Fruit fly (Drosophila melanogaster) whole organism, embryonic: ENCODE data around the gene CG10508.

ENCODE experiments used
- CG1024 ChIP-seq: fragments of 200-800 bp; sonication (Bioruptor generic); IDR thresholded peaks from 2 replicates; pipeline ENCODE4 v1.3.6; 2022; ENCODE audit warnings: missing biosample characterization, missing genetic modification characterization
- CG1233 ChIP-seq: fragments of 200-800 bp; sonication (Bioruptor generic); optimal IDR thresholded peaks from 4 replicates; lab custom pipeline; 2018; ENCODE audit warnings: missing biosample characterization, mild to moderate bottlenecking, missing genetic modification characterization
- CG12659 ChIP-seq: fragments of 200-800 bp; sonication (Bioruptor generic); optimal IDR thresholded peaks from 3 replicates; lab custom pipeline; 2017; ENCODE audit warnings: mild to moderate bottlenecking, missing biosample characterization, missing genetic modification reagents, missing genetic modification characterization
- CG15514 ChIP-seq: fragments of 200-800 bp; sonication (Bioruptor generic); optimal IDR thresholded peaks from 3 replicates; lab custom pipeline; 2017; ENCODE audit warnings: missing biosample characterization, missing genetic modification characterization, mild to moderate bottlenecking, moderate library complexity, missing genetic modification reagents
- CG1603 ChIP-seq: fragments of 200-800 bp; sonication (Bioruptor generic); optimal IDR thresholded peaks from 2 replicates; lab custom pipeline; 2019; ENCODE audit warnings: missing biosample characterization, mild to moderate bottlenecking, missing genetic modification characterization, moderate library complexity
- CG1792 ChIP-seq: fragments of 200-800 bp; sonication (Bioruptor generic); optimal IDR thresholded peaks from 2 replicates; lab custom pipeline; 2016; ENCODE audit warnings: missing biosample characterization, missing genetic modification characterization
- CG18262 ChIP-seq: fragments of 200-800 bp; optimal IDR thresholded peaks from 3 replicates; lab custom pipeline; 2019; ENCODE audit warnings: missing biosample characterization, mild to moderate bottlenecking, missing genetic modification characterization, moderate library complexity
- CG32532 ChIP-seq: fragments of 200-800 bp; sonication (Bioruptor generic); IDR thresholded peaks from 2 replicates; pipeline ENCODE4 v1.3.6; 2022; ENCODE audit warnings: missing biosample characterization, missing genetic modification characterization
- CG34376 ChIP-seq: fragments of 200-800 bp; sonication (Bioruptor generic); optimal IDR thresholded peaks from 2 replicates; lab custom pipeline; 2018; ENCODE audit warnings: missing biosample characterization, mild to moderate bottlenecking, missing genetic modification characterization
- CG42726 ChIP-seq: fragments of 200-800 bp; sonication (Bioruptor generic); IDR thresholded peaks from 2 replicates; pipeline ENCODE4 v1.3.6; 2022; ENCODE audit warnings: missing biosample characterization, missing genetic modification characterization; ENCODE audit not compliant: partially characterized antibody
- CG4360 ChIP-seq: fragments of 200-800 bp; sonication (Bioruptor generic); IDR thresholded peaks from 2 replicates; pipeline ENCODE4 v1.3.6; 2022; ENCODE audit warnings: missing biosample characterization, missing genetic modification characterization
- CG4424 ChIP-seq: fragments of 200-800 bp; sonication (Bioruptor generic); optimal IDR thresholded peaks from 3 replicates; lab custom pipeline; 2016; ENCODE audit warnings: missing biosample characterization, missing genetic modification characterization
- CG4707 ChIP-seq: fragments of 200-800 bp; sonication (Bioruptor generic); optimal IDR thresholded peaks from 2 replicates; lab custom pipeline; 2018; ENCODE audit warnings: missing biosample characterization, mild to moderate bottlenecking, missing genetic modification characterization, moderate library complexity
- CG4730 ChIP-seq: fragments of 200-800 bp; sonication (Bioruptor generic); IDR thresholded peaks from 2 replicates; pipeline ENCODE4 v1.3.6; 2022; ENCODE audit warnings: missing biosample characterization, missing genetic modification characterization
- CG7839 ChIP-seq: fragments of 200-800 bp; sonication (Bioruptor generic); optimal IDR thresholded peaks from 3 replicates; lab custom pipeline; 2018; ENCODE audit warnings: missing biosample characterization, mild to moderate bottlenecking, missing genetic modification characterization, moderate library complexity
- CG8290 ChIP-seq, 3 experiments: fragments of 200-800 bp; sonication (Bioruptor generic); optimal IDR thresholded peaks; 2 replicates each; lab custom pipeline; 2016 to 2019; ENCODE audit warnings: missing biosample characterization in 3 of 3, missing genetic modification characterization in 3 of 3, mild to moderate bottlenecking in 2 of 3, moderate library complexity in 1 of 3
- CG9437 ChIP-seq: fragments of 200-800 bp; sonication (Bioruptor generic); optimal IDR thresholded peaks from 2 replicates; lab custom pipeline; 2018; ENCODE audit warnings: missing biosample characterization, mild to moderate bottlenecking, missing genetic modification characterization
- CTCF ChIP-seq: fragments of 200-800 bp; sonication (Bioruptor generic); optimal IDR thresholded peaks from 2 replicates; lab custom pipeline; 2017; ENCODE audit warnings: missing biosample characterization, mild to moderate bottlenecking, missing genetic modification characterization, moderate library complexity
- CoRest ChIP-seq: fragments of 200-800 bp; sonication (Bioruptor generic); optimal IDR thresholded peaks from 3 replicates; lab custom pipeline; 2018; ENCODE audit warnings: missing biosample characterization, mild to moderate bottlenecking, missing genetic modification characterization, moderate library complexity
- Dbx ChIP-seq: fragments of 200-800 bp; sonication (Bioruptor generic); IDR thresholded peaks from 3 replicates; pipeline ENCODE4 v1.3.6; 2022; ENCODE audit warnings: missing biosample characterization, missing genetic modification characterization
- Dip3 ChIP-seq: fragments of 200-800 bp; sonication (Bioruptor generic); optimal IDR thresholded peaks from 3 replicates; lab custom pipeline; 2016; ENCODE audit warnings: missing biosample characterization, missing genetic modification characterization
- GATAe ChIP-seq: fragments of 200-800 bp; sonication (Bioruptor generic); conservative IDR thresholded peaks from 2 replicates; pipeline ENCODE4 v1.3.6; 2022; ENCODE audit warnings: missing biosample characterization, missing genetic modification characterization
- HLH4C ChIP-seq: fragments of 200-800 bp; sonication (Bioruptor generic); IDR thresholded peaks from 3 replicates; pipeline ENCODE4 v1.3.6; 2022; ENCODE audit warnings: missing biosample characterization, missing genetic modification characterization; ENCODE audit not compliant: partially characterized antibody
- Hand ChIP-seq: fragments of 200-800 bp; sonication (Bioruptor generic); optimal IDR thresholded peaks from 2 replicates; lab custom pipeline; 2017; ENCODE audit warnings: mild to moderate bottlenecking, missing biosample characterization, missing genetic modification reagents, missing genetic modification characterization
- Med ChIP-seq: fragments of 200-800 bp; sonication (Bioruptor generic); peaks from one replicate; lab custom pipeline; 2016; ENCODE audit warnings: missing biosample characterization, missing genetic modification characterization, mild to moderate bottlenecking, inconsistent platforms, moderate library complexity
- Neu2 ChIP-seq: fragments of 200-800 bp; sonication (Bioruptor generic); optimal IDR thresholded peaks from 3 replicates; lab custom pipeline; 2016; ENCODE audit warnings: missing biosample characterization, missing genetic modification characterization, borderline replicate concordance
- Ravus ChIP-seq: fragments of 200-800 bp; sonication (Bioruptor generic); IDR thresholded peaks from 2 replicates; pipeline ENCODE4 v1.3.6; 2022; ENCODE audit warnings: missing biosample characterization, missing genetic modification characterization
- Usf ChIP-seq: fragments of 200-800 bp; sonication (Bioruptor generic); optimal IDR thresholded peaks from 2 replicates; lab custom pipeline; 2017; ENCODE audit warnings: missing genotype, missing biosample characterization, missing genetic modification characterization
- ase ChIP-seq: fragments of 200-800 bp; sonication (Bioruptor generic); IDR thresholded peaks from 3 replicates; pipeline ENCODE4 v1.3.6; 2022; ENCODE audit warnings: missing biosample characterization, missing genetic modification characterization
- bbx ChIP-seq: fragments of 200-800 bp; sonication (Bioruptor generic); IDR thresholded peaks from 2 replicates; pipeline ENCODE4 v1.3.6; 2022; ENCODE audit warnings: missing biosample characterization, missing genetic modification characterization; ENCODE audit not compliant: partially characterized antibody
- bcd ChIP-seq: fragments of 200-800 bp; sonication (Bioruptor generic); optimal IDR thresholded peaks from 2 replicates; lab custom pipeline; 2017; ENCODE audit warnings: missing biosample characterization, mild to moderate bottlenecking, missing genetic modification characterization
- dmrt11E ChIP-seq: fragments of 200-800 bp; sonication (Bioruptor generic); optimal IDR thresholded peaks from 3 replicates; lab custom pipeline; 2018; ENCODE audit warnings: missing biosample characterization, mild to moderate bottlenecking, missing genetic modification characterization, moderate library complexity
- dmrt99B ChIP-seq: fragments of 200-800 bp; sonication (Bioruptor generic); optimal IDR thresholded peaks from 2 replicates; lab custom pipeline; 2018; ENCODE audit warnings: missing biosample characterization, mild to moderate bottlenecking, missing genetic modification characterization, moderate library complexity
- fru ChIP-seq: fragments of >200 bp; optimal IDR thresholded peaks from 2 replicates; lab custom pipeline; 2017
- jumu ChIP-seq: fragments of 200-800 bp; sonication (Bioruptor generic); optimal IDR thresholded peaks from 3 replicates; lab custom pipeline; 2016; ENCODE audit warnings: missing biosample characterization, missing genetic modification characterization
- kay ChIP-seq: fragments of 200-800 bp; sonication (Bioruptor generic); optimal IDR thresholded peaks from 2 replicates; lab custom pipeline; 2016; ENCODE audit warnings: missing biosample characterization, missing genetic modification characterization
- lbe ChIP-seq: fragments of 200-800 bp; sonication (Bioruptor generic); optimal IDR thresholded peaks from 2 replicates; lab custom pipeline; 2016; ENCODE audit warnings: missing biosample characterization, mild to moderate bottlenecking, missing genetic modification characterization
- lilli ChIP-seq: fragments of 200-800 bp; sonication (Bioruptor generic); optimal IDR thresholded peaks from 3 replicates; lab custom pipeline; 2016; ENCODE audit warnings: missing biosample characterization, missing genetic modification characterization
- peb ChIP-seq: fragments of 200-800 bp; sonication (Bioruptor generic); IDR thresholded peaks from 2 replicates; pipeline ENCODE4 v1.3.6; 2022; ENCODE audit warnings: missing biosample characterization, missing genetic modification characterization
- pzg ChIP-seq: fragments of 200-800 bp; sonication (Bioruptor generic); optimal IDR thresholded peaks from 3 replicates; lab custom pipeline; 2018; ENCODE audit warnings: missing biosample characterization, mild to moderate bottlenecking, missing genetic modification characterization, moderate library complexity
- sisA ChIP-seq: fragments of 200-800 bp; sonication (Bioruptor generic); IDR thresholded peaks from 2 replicates; pipeline ENCODE4 v1.3.6; 2022; ENCODE audit warnings: missing biosample characterization, missing genetic modification characterization
- slou ChIP-seq: fragments of 200-800 bp; sonication (Bioruptor generic); optimal IDR thresholded peaks from 3 replicates; lab custom pipeline; 2016; ENCODE audit warnings: missing biosample characterization, missing genetic modification characterization
- slp2 ChIP-seq: fragments of 200-800 bp; sonication (Bioruptor generic); optimal IDR thresholded peaks from 2 replicates; lab custom pipeline; 2016; ENCODE audit warnings: missing biosample characterization, missing genetic modification characterization
- sna ChIP-seq: fragments of 200-800 bp; sonication (Bioruptor generic); IDR thresholded peaks from 2 replicates; pipeline ENCODE4 v1.3.6; 2022; ENCODE audit warnings: missing biosample characterization, missing genetic modification characterization; ENCODE audit not compliant: partially characterized antibody
- sob ChIP-seq: fragments of 200-800 bp; sonication (Bioruptor generic); IDR thresholded peaks from 2 replicates; pipeline ENCODE4 v1.3.6; 2022; ENCODE audit warnings: missing biosample characterization, missing genetic modification characterization
- unc-4 ChIP-seq: fragments of 200-800 bp; sonication (Bioruptor generic); IDR thresholded peaks from 2 replicates; pipeline ENCODE4 v1.3.6; 2022; ENCODE audit warnings: missing biosample characterization, missing genetic modification characterization; ENCODE audit not compliant: partially characterized antibody
- wdn ChIP-seq: fragments of 200-800 bp; sonication (Bioruptor generic); IDR thresholded peaks from 2 replicates; pipeline ENCODE4 v1.3.6; 2022; ENCODE audit warnings: missing biosample characterization, missing genetic modification characterization
- z ChIP-seq: fragments of 200-800 bp; sonication (Bioruptor generic); IDR thresholded peaks from 3 replicates; pipeline ENCODE4 v1.3.6; 2022; ENCODE audit warnings: missing biosample characterization, missing genetic modification characterization
- zen2 ChIP-seq: fragments of 200-800 bp; sonication (Bioruptor generic); IDR thresholded peaks from 3 replicates; pipeline ENCODE4 v1.3.6; 2022; ENCODE audit warnings: missing biosample characterization, missing genetic modification characterization; ENCODE audit not compliant: partially characterized antibody

Gene CG10508

DNA sequence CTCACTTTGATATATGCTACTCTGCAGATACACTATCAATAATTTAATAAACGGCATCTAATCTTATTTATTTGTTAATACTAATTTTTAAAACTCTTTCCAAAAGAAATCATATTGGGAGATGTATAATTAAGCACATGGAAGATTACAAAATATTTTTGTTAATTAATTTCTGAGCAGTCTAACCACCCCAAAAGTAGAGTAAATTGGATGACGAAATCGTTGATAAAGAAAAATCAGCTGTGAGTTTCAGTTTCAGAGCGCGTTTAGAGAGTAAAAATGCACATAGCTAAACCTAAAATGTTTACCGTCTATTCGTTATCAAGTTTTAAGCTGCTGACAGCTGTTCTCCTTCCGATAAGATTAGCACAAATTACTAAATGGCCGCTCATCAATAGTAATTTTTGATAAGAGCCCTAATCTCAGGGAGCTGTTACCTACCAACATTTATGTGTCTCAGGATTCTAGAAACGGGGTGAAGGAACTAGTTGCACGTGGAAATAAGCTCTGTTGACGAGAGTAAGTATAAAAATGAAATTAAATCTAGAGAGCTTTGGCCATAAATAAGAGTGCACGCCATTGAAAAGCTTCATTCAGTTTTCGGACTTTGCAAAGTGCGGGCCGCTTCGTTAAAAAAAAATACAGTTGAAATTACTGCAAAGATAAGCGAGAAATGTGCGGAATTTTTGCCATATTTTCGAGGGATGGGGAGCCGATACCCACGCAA is 37.3 kb upstream of the CG10508 start, which contains the start of the genes chb and AsnS:
Gene chb (plus strand): TSS at position 327 of the 727 bp plus-strand sequence.
Gene AsnS (plus strand): TSS at position 592 of the 727 bp plus-strand sequence.
- TF ChIP-seq Dip3 (peak; percentile 69), lbe (peak; percentile 72), z (GFP tag; lab: Robert Waterston, UW) (peak; percentile 59; the same call in 1 of the 3 replicates), unc-4 (no peak), Med (peak; percentile 95), kay (GFP tag; lab: Kevin White, UChicago) (peak; percentile 72), sna (no peak), slp2 (GFP tag; lab: Kevin White, UChicago) (peak; percentile 73), fru (lab: Kevin White, UChicago) (no peak), Hand (peak; percentile 77), bcd (peak; percentile 89), CG8290 (GFP tag; optimal IDR thresholded peaks at IDR 0.05; lab: Kevin White, UChicago) (peak; percentile 59), CG8290 (tag; optimal IDR thresholded peaks at IDR 0.05; lab: Kevin White, UChicago) (peak in 1 of 2 experiments; percentile 84), lilli (peak; percentile 85), CG42726 (GFP tag; lab: Robert Waterston, UW) (no peak), bbx (GFP tag; lab: Robert Waterston, UW) (no peak), CG1603 (tag; lab: Kevin White, UChicago) (peak; percentile 89), CG15514 (peak; percentile 73), ase (GFP tag; lab: Robert Waterston, UW) (peak; percentile 91), jumu (GFP tag; lab: Kevin White, UChicago) (peak; percentile 41), CG9437 (GFP tag; lab: Kevin White, UChicago) (peak; percentile 82), CG32532 (GFP tag; lab: Robert Waterston, UW) (peak; percentile 96), slou (GFP tag; lab: Kevin White, UChicago) (peak; percentile 80), Neu2 (GFP tag; lab: Kevin White, UChicago) (no peak), sisA (GFP tag; lab: Robert Waterston, UW) (peak; percentile 90), dmrt11E (tag; lab: Kevin White, UChicago) (peak; percentile 38), CG1024 (GFP tag; lab: Robert Waterston, UW) (peak; percentile 81), CG12659 (GFP tag; lab: Kevin White, UChicago) (peak; percentile 86), pzg (no peak), Ravus (peak; percentile 87), CG4424 (peak; percentile 82), CG1233 (GFP tag; lab: Kevin White, UChicago) (peak; percentile 87), CG4360 (0 out of 2 replicates have a peak, but pooled peaks have one; percentile 29), CTCF (GFP tag; lab: Kevin White, UChicago) (no peak), CG34376 (GFP tag; lab: Kevin White, UChicago) (peak; percentile 81), GATAe (GFP tag; lab: Robert Waterston, UW) (peak; percentile 88), CG4730 (GFP tag; lab: Robert Waterston, UW) (peak; percentile 93), sob (GFP tag; lab: Robert Waterston, UW) (peak; percentile 89), CG7839 (tag; lab: Kevin White, UChicago) (peak; percentile 93), peb (peak; percentile 87), wdn (peak; percentile 93), dmrt99B (tag; lab: Kevin White, UChicago) (peak; percentile 92), zen2 (GFP tag; lab: Robert Waterston, UW) (no peak), CoRest (tag; lab: Kevin White, UChicago) (peak; percentile 94), Dbx (GFP tag; lab: Robert Waterston, UW) (peak; percentile 88), CG18262 (tag; lab: Kevin White, UChicago) (peak; percentile 91), CG4707 (GFP tag; lab: Kevin White, UChicago) (peak; percentile 77), CG1792 (GFP tag; lab: Kevin White, UChicago) (peak; percentile 48), HLH4C (no peak), Usf (peak; percentile 58)
